Worm (Caenorhabditis elegans) whole organism, L4 larva: ENCODE data around the gene R10D12.7.

ENCODE experiments used
- D1046.2 ChIP-seq: fragments of 200-800 bp; sonication (Bioruptor generic); IDR thresholded peaks from 2 replicates; pipeline ENCODE4 v1.3.6; 2022; ENCODE audit warnings: missing genetic modification characterization, missing compliant biosample characterization
- F37D6.2 ChIP-seq: sonication (generic microtip); optimal IDR thresholded peaks from 2 replicates; lab custom pipeline; 2016; ENCODE audit warnings: mild to moderate bottlenecking, missing genetic modification characterization, missing compliant biosample characterization
- R02D3.7 ChIP-seq: fragments of 150-350 bp; sonication (generic microtip); optimal IDR thresholded peaks from 3 replicates; lab custom pipeline; 2014; ENCODE audit warnings: missing biosample characterization, missing genetic modification characterization
- T26A8.4 ChIP-seq: fragments of 200-800 bp; sonication (Bioruptor generic); IDR thresholded peaks from 2 replicates; pipeline ENCODE4 v1.3.6; 2022; ENCODE audit warnings: missing genetic modification characterization, missing compliant biosample characterization
- Y5F2A.4 ChIP-seq: fragments of 200-800 bp; sonication (Bioruptor generic); optimal IDR thresholded peaks from 2 replicates; lab custom pipeline; 2018; ENCODE audit warnings: mild to moderate bottlenecking, missing genetic modification characterization, missing compliant biosample characterization
- Y75B8A.6 ChIP-seq: fragments of 200-800 bp; sonication (Bioruptor generic); IDR thresholded peaks from 2 replicates; pipeline ENCODE4 v1.3.6; 2022; ENCODE audit warnings: missing genetic modification reagents, missing genetic modification characterization, missing compliant biosample characterization
- ZK337.2 ChIP-seq: fragments of 200-800 bp; sonication (Bioruptor generic); IDR thresholded peaks from 2 replicates; pipeline ENCODE4 v1.3.6; 2022; ENCODE audit warnings: missing genetic modification reagents, missing genetic modification characterization, missing compliant biosample characterization
- aha-1 ChIP-seq: fragments of 150-350 bp; peaks from one replicate; lab custom pipeline; 2014; ENCODE audit warnings: missing biosample characterization, missing genetic modification characterization
- aly-2 ChIP-seq: sonication (generic microtip); optimal IDR thresholded peaks from 2 replicates; lab custom pipeline; 2018; ENCODE audit warnings: missing biosample characterization, missing genetic modification characterization
- arid-1 ChIP-seq: fragments of 200-800 bp; sonication (Bioruptor generic); conservative IDR thresholded peaks from 2 replicates; pipeline ENCODE4 v1.3.6; 2022; ENCODE audit warnings: missing genetic modification reagents, missing genetic modification characterization, missing compliant biosample characterization
- attf-4 ChIP-seq: sonication (generic microtip); optimal IDR thresholded peaks from 3 replicates; lab custom pipeline; 2017; ENCODE audit warnings: missing biosample characterization, missing genetic modification characterization
- ceh-20 ChIP-seq: fragments of 200-800 bp; sonication (Bioruptor generic); IDR thresholded peaks from 2 replicates; pipeline ENCODE4 v1.3.6; 2022; ENCODE audit warnings: missing genetic modification reagents, missing genetic modification characterization, missing compliant biosample characterization
- ceh-28 ChIP-seq: fragments of 150-350 bp; optimal IDR thresholded peaks from 2 replicates; lab custom pipeline; 2014; ENCODE audit warnings: missing biosample characterization, missing genetic modification reagents, missing genetic modification characterization
- ctbp-1 ChIP-seq: fragments of 200-800 bp; sonication (Bioruptor generic); IDR thresholded peaks from 2 replicates; pipeline ENCODE4 v1.3.6; 2022; ENCODE audit warnings: missing genetic modification reagents, missing genetic modification characterization, missing compliant biosample characterization
- daf-19 ChIP-seq: fragments of 200-800 bp; sonication (Bioruptor generic); conservative IDR thresholded peaks from 2 replicates; pipeline ENCODE4 v1.3.6; 2022; ENCODE audit warnings: missing genetic modification characterization, missing compliant biosample characterization
- daf-8 ChIP-seq: fragments of 200-800 bp; sonication (Bioruptor generic); IDR thresholded peaks from 2 replicates; pipeline ENCODE4 v1.3.6; 2022; ENCODE audit warnings: missing genetic modification characterization, missing compliant biosample characterization
- dmd-8 ChIP-seq: fragments of 200-800 bp; sonication (Bioruptor generic); IDR thresholded peaks from 2 replicates; pipeline ENCODE4 v1.3.6; 2022; ENCODE audit warnings: missing genetic modification characterization, missing compliant biosample characterization
- duxl-1 ChIP-seq: sonication (generic microtip); optimal IDR thresholded peaks from 2 replicates; lab custom pipeline; 2016; ENCODE audit warnings: mild to moderate bottlenecking, missing genetic modification characterization, moderate library complexity, missing compliant biosample characterization; ENCODE audit not compliant: poor library complexity
- dve-1 ChIP-seq: sonication (generic microtip); optimal IDR thresholded peaks from 2 replicates; lab custom pipeline; 2017; ENCODE audit warnings: antibody characterized with exemption, mild to moderate bottlenecking, missing genetic modification characterization, missing compliant biosample characterization; ENCODE audit not compliant: insufficient read depth
- egl-43 ChIP-seq: fragments of 200-800 bp; sonication (Bioruptor generic); IDR thresholded peaks from 2 replicates; pipeline ENCODE4 v1.3.6; 2022; ENCODE audit warnings: missing genetic modification reagents, missing genetic modification characterization, missing compliant biosample characterization
- fos-1 ChIP-seq: fragments of 150-350 bp; optimal IDR thresholded peaks from 2 replicates; lab custom pipeline; 2014; ENCODE audit warnings: missing biosample characterization, missing genetic modification characterization
- hif-1 ChIP-seq, 2 experiments: sonication (generic microtip); optimal IDR thresholded peaks; 2 replicates each; lab custom pipeline; 2016 to 2017; ENCODE audit warnings: missing compliant biosample characterization in 2 of 2, missing genetic modification characterization in 2 of 2, missing genetic modification reagents in 2 of 2, missing genotype in 2 of 2, mild to moderate bottlenecking in 1 of 2
- hlh-11 ChIP-seq: fragments of 200-800 bp; sonication (Bioruptor generic); optimal IDR thresholded peaks from 2 replicates; lab custom pipeline; 2018; ENCODE audit warnings: mild to moderate bottlenecking, missing genetic modification characterization, missing compliant biosample characterization
- hlh-30 ChIP-seq: sonication (generic microtip); optimal IDR thresholded peaks from 2 replicates; lab custom pipeline; 2017; ENCODE audit warnings: antibody characterized with exemption, mild to moderate bottlenecking, missing genetic modification characterization, missing compliant biosample characterization; ENCODE audit not compliant: insufficient read depth
- lin-1 ChIP-seq: fragments of 200-800 bp; sonication (Bioruptor generic); IDR thresholded peaks from 2 replicates; pipeline ENCODE4 v1.3.6; 2022; ENCODE audit warnings: missing genetic modification reagents, missing genetic modification characterization, missing compliant biosample characterization
- lin-29 ChIP-seq: fragments of 200-800 bp; sonication (Bioruptor generic); IDR thresholded peaks from 2 replicates; pipeline ENCODE4 v1.3.6; 2022; ENCODE audit warnings: missing genetic modification reagents, missing genetic modification characterization, missing compliant biosample characterization
- lin-38 ChIP-seq: fragments of 200-800 bp; sonication (Bioruptor generic); IDR thresholded peaks from 2 replicates; pipeline ENCODE4 v1.3.6; 2022; ENCODE audit warnings: missing genetic modification reagents, missing genetic modification characterization, missing compliant biosample characterization
- mdl-1 ChIP-seq, 2 experiments: fragments of 150-350 bp in 1 of 2; sonication (generic microtip) in 1 of 2; optimal IDR thresholded peaks; 2 replicates each; lab custom pipeline; 2014 to 2017; ENCODE audit warnings: missing biosample characterization in 2 of 2, missing genetic modification characterization in 2 of 2
- mep-1 ChIP-seq: fragments of 150-350 bp; sonication (generic microtip); optimal IDR thresholded peaks from 3 replicates; lab custom pipeline; 2014; ENCODE audit warnings: missing biosample characterization, missing genetic modification characterization
- mxl-3 ChIP-seq: fragments of 200-800 bp; sonication (Bioruptor generic); optimal IDR thresholded peaks from 2 replicates; lab custom pipeline; 2018; ENCODE audit warnings: mild to moderate bottlenecking, missing genetic modification characterization, missing compliant biosample characterization
- nhr-10 ChIP-seq: fragments of 150-350 bp; optimal IDR thresholded peaks from 2 replicates; lab custom pipeline; 2014; ENCODE audit warnings: missing biosample characterization, missing genetic modification characterization
- nhr-11 ChIP-seq: fragments of 150-350 bp; optimal IDR thresholded peaks from 2 replicates; lab custom pipeline; 2014; ENCODE audit warnings: missing biosample characterization, missing genetic modification characterization
- nhr-48 ChIP-seq: sonication (generic microtip); optimal IDR thresholded peaks from 2 replicates; lab custom pipeline; 2016; ENCODE audit warnings: mild to moderate bottlenecking, missing genetic modification characterization, missing compliant biosample characterization
- nhr-77 ChIP-seq: fragments of 150-350 bp; optimal IDR thresholded peaks from 2 replicates; lab custom pipeline; 2014; ENCODE audit warnings: missing biosample characterization, missing genetic modification characterization
- snpc-1.2 ChIP-seq: fragments of 200-800 bp; sonication (Bioruptor generic); IDR thresholded peaks from 2 replicates; pipeline ENCODE4 v1.3.6; 2022; ENCODE audit warnings: missing genetic modification reagents, missing genetic modification characterization, missing compliant biosample characterization
- tra-1 ChIP-seq: fragments of 200-800 bp; sonication (Bioruptor generic); IDR thresholded peaks from 2 replicates; pipeline ENCODE4 v1.3.6; 2022; ENCODE audit warnings: missing genetic modification reagents, missing genetic modification characterization, missing compliant biosample characterization
- unc-39 ChIP-seq: sonication (generic microtip); optimal IDR thresholded peaks from 2 replicates; lab custom pipeline; 2017; ENCODE audit warnings: missing biosample characterization, missing genetic modification characterization
- zfp-2 ChIP-seq: sonication (generic microtip); optimal IDR thresholded peaks from 2 replicates; lab custom pipeline; 2016; ENCODE audit warnings: mild to moderate bottlenecking, missing genetic modification characterization, missing compliant biosample characterization
- ztf-11 ChIP-seq: fragments of 150-350 bp; optimal IDR thresholded peaks from 2 replicates; lab custom pipeline; 2014; ENCODE audit warnings: missing biosample characterization, missing genetic modification characterization

R10D12.7 gene

ce11 chrV:13909400-13909799 is 40.5 kb upstream of the R10D12.7 start, which contains the start of gene C06B3.7 (continued):
- TF ChIP-seq ceh-28 (tag; lab: Kevin White, UChicago) (no peak), daf-19 (GFP tag; lab: Robert Waterston, UW) (no peak), mdl-1 (tag; optimal IDR thresholded peaks at IDR 0.05; lab: Kevin White, UChicago) (peak; percentile 36 to 93), ctbp-1 (GFP tag; lab: Robert Waterston, UW) (no peak), T26A8.4 (0 out of 2 replicates have a peak, but pooled peaks have one; percentile 29), hlh-11 (tag; lab: Kevin White, UChicago) (peak; percentile 96), aha-1 (tag; lab: Kevin White, UChicago) (peak; percentile 99), tra-1 (GFP tag; lab: Robert Waterston, UW) (peak; percentile 62; the same call in 1 of the 2 replicates), daf-8 (GFP tag; lab: Robert Waterston, UW) (no peak), dve-1 (tag; lab: Kevin White, UChicago) (peak; percentile 95)

DNA sequence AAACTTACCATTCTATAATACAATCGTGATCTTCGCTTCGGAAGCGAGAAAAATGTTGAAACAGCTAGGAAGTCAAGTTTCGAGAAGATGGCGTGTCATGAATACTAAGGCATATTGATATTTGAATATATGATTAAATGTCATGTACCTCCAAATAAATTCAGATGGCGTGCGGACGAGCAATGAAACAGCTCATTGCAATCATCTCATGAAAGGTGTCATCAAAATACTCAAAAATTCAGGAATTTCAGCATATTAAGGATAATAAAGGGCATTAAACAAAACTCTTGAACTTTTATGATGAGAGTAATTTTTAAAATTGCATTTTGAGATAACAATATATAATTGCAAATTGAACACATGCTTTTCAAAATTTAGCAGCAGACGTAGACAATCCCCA is 34.5 kb upstream of the R10D12.7 start, which contains the start of gene gcy-32:
Gene gcy-32 (minus strand): TSS at position 101 of the 400 bp plus-strand sequence.
- TF ChIP-seq dmd-8 (GFP tag; lab: Robert Waterston, UW) (no peak), attf-4 (tag; lab: Kevin White, UChicago) (no peak), egl-43 (GFP tag; lab: Robert Waterston, UW) (no peak), nhr-77 (no peak), hlh-30 (tag; lab: Kevin White, UChicago) (no peak), mep-1 (no peak), mxl-3 (GFP tag; lab: Kevin White, UChicago) (no peak), arid-1 (no peak), unc-39 (no peak), F37D6.2 (tag; lab: Kevin White, UChicago) (no peak), zfp-2 (no peak), tra-1 (GFP tag; lab: Robert Waterston, UW) (no peak), lin-1 (GFP tag; lab: Robert Waterston, UW) (no peak)

DNA sequence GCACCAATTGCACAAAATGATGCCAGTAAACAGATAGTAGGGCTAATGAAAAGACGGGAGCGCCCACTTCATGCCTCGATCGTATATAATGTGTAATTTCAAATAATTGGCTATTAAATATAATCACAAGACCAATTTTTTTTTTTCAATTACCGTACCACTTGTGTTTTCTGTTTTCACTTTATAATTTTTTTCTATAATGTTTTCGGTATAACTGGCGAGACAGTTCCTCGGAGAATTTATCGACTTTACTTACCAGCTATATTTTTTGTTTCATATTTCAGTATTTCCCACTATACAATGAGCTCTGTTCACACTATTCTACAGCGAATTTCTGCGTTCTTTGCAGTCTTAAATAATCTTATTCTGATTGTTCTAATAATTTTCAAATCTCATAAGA is 33.7 kb upstream of the R10D12.7 start, which contains the start of gene str-252:
Gene str-252 (plus strand): TSS at position 301 of the 400 bp plus-strand sequence.
- TF ChIP-seq Y75B8A.6 (GFP tag; lab: Robert Waterston, UW) (no peak), daf-8 (GFP tag; lab: Robert Waterston, UW) (no peak), mxl-3 (GFP tag; lab: Kevin White, UChicago) (no peak), nhr-10 (tag; lab: Kevin White, UChicago) (no peak), nhr-48 (tag; lab: Kevin White, UChicago) (no peak), R02D3.7 (tag; lab: Kevin White, UChicago) (no peak), hif-1 (tag; optimal IDR thresholded peaks at IDR 0.05; lab: Kevin White, UChicago) (no peak), duxl-1 (no peak), lin-29 (GFP tag; lab: Robert Waterston, UW) (no peak)

- TF ChIP-seq Y5F2A.4 (GFP tag; lab: Kevin White, UChicago) (no peak), ctbp-1 (GFP tag; lab: Robert Waterston, UW) (no peak), lin-29 (GFP tag; lab: Robert Waterston, UW) (no peak), mxl-3 (GFP tag; lab: Kevin White, UChicago) (no peak), lin-38 (no peak), fos-1 (tag; lab: Kevin White, UChicago) (no peak), daf-19 (GFP tag; lab: Robert Waterston, UW) (no peak), zfp-2 (no peak), ZK337.2 (no peak), nhr-11 (tag; lab: Kevin White, UChicago) (no peak), ceh-20 (GFP tag; lab: Robert Waterston, UW) (no peak), aly-2 (tag; lab: Kevin White, UChicago) (no peak), D1046.2 (GFP tag; lab: Robert Waterston, UW) (no peak), snpc-1.2 (no peak), ztf-11 (tag; lab: Kevin White, UChicago) (no peak)
These were observed 31.5 kb upstream of the R10D12.7 start, which contains the start of gene str-250 for ce11 chrV:13918341-13918740. Gene str-250, plus strand, starts transcription at chrV:13918641.
